Worm (Caenorhabditis elegans) whole organism, young adult: ENCODE results near the gene ptr-22.
A peak's percentile ranks its signal among the peaks of the same experiment; 100 is the strongest.

ENCODE experiments used
- B0019.2 ChIP-seq: fragments of 200-800 bp; sonication (Bioruptor generic); conservative IDR thresholded peaks from 2 replicates; pipeline ENCODE4 v1.3.6; 2022; ENCODE audit warnings: missing genetic modification reagents, missing genetic modification characterization, missing compliant biosample characterization
- F23B12.7 ChIP-seq: sonication (generic microtip); optimal IDR thresholded peaks from 2 replicates; lab custom pipeline; 2017; ENCODE audit warnings: missing genetic modification characterization, mild to moderate bottlenecking, missing compliant biosample characterization, antibody characterized with exemption, moderate library complexity; ENCODE audit not compliant: insufficient read depth
- F52B5.7 ChIP-seq: sonication (generic microtip); optimal IDR thresholded peaks from 2 replicates; lab custom pipeline; 2016; ENCODE audit warnings: mild to moderate bottlenecking, missing genetic modification characterization, missing compliant biosample characterization
- K12H6.12 ChIP-seq: fragments of 200-800 bp; sonication (Bioruptor generic); optimal IDR thresholded peaks from 2 replicates; lab custom pipeline; 2018; ENCODE audit warnings: mild to moderate bottlenecking, missing genetic modification characterization, missing compliant biosample characterization
- Y56A3A.18 ChIP-seq: fragments of 200-800 bp; sonication (Bioruptor generic); IDR thresholded peaks from 2 replicates; pipeline ENCODE4 v1.3.6; 2022; ENCODE audit warnings: missing genetic modification reagents, missing genetic modification characterization, missing compliant biosample characterization
- Y79H2A.3 ChIP-seq: fragments of 200-800 bp; sonication (Bioruptor generic); conservative IDR thresholded peaks from 2 replicates; pipeline ENCODE4 v1.3.6; 2022; ENCODE audit warnings: missing genetic modification reagents, missing genetic modification characterization, missing compliant biosample characterization
- Y95B8A.8 ChIP-seq: fragments of 200-800 bp; sonication (Bioruptor generic); IDR thresholded peaks from 2 replicates; pipeline ENCODE4 v1.3.6; 2022; ENCODE audit warnings: missing genetic modification reagents, missing genetic modification characterization, missing compliant biosample characterization
- akir-1 ChIP-seq: fragments of 200-800 bp; sonication (Bioruptor generic); optimal IDR thresholded peaks from 2 replicates; lab custom pipeline; 2018; ENCODE audit warnings: mild to moderate bottlenecking, missing genetic modification characterization, moderate library complexity, missing compliant biosample characterization
- attf-5 ChIP-seq: fragments of 200-800 bp; sonication (Bioruptor generic); optimal IDR thresholded peaks from 2 replicates; lab custom pipeline; 2018; ENCODE audit warnings: mild to moderate bottlenecking, missing genetic modification characterization, missing compliant biosample characterization
- ccch-3 ChIP-seq: fragments of 200-800 bp; sonication (Bioruptor generic); optimal IDR thresholded peaks from 2 replicates; lab custom pipeline; 2018; ENCODE audit warnings: mild to moderate bottlenecking, missing genetic modification characterization, missing compliant biosample characterization
- cebp-1 ChIP-seq, 2 experiments: fragments of 200-800 bp in 1 of 2; sonication (Bioruptor generic) in 1 of 2; sonication (generic microtip) in 1 of 2; IDR thresholded peaks in 1 of 2; optimal IDR thresholded peaks in 1 of 2; 2 replicates each; pipeline versions ENCODE4 v1.3.6 to Lab custom; 2017 to 2022; ENCODE audit warnings: missing compliant biosample characterization in 2 of 2, missing genetic modification characterization in 2 of 2, mild to moderate bottlenecking in 1 of 2, missing genetic modification reagents in 1 of 2, moderate library complexity in 1 of 2
- ceh-27 ChIP-seq: fragments of 200-800 bp; sonication (Bioruptor generic); optimal IDR thresholded peaks from 2 replicates; lab custom pipeline; 2018; ENCODE audit warnings: mild to moderate bottlenecking, missing genetic modification characterization, moderate library complexity, missing compliant biosample characterization
- ceh-40 ChIP-seq: fragments of 200-800 bp; sonication (Bioruptor generic); IDR thresholded peaks from 2 replicates; pipeline ENCODE4 v1.3.6; 2022; ENCODE audit warnings: missing genetic modification characterization, missing compliant biosample characterization
- ceh-58 ChIP-seq: fragments of 200-800 bp; sonication (Bioruptor generic); IDR thresholded peaks from 2 replicates; pipeline ENCODE4 v1.3.6; 2022; ENCODE audit warnings: missing genetic modification characterization, missing compliant biosample characterization
- ceh-91 ChIP-seq: fragments of 200-800 bp; sonication (Bioruptor generic); IDR thresholded peaks from 2 replicates; pipeline ENCODE4 v1.3.6; 2022; ENCODE audit warnings: missing genetic modification reagents, missing genetic modification characterization, missing compliant biosample characterization
- dox-1 ChIP-seq: fragments of 200-800 bp; sonication (Bioruptor generic); IDR thresholded peaks from 2 replicates; pipeline ENCODE4 v1.3.6; 2022; ENCODE audit warnings: missing genetic modification reagents, missing genetic modification characterization, missing compliant biosample characterization
- dpff-1 ChIP-seq: sonication (generic microtip); optimal IDR thresholded peaks from 2 replicates; lab custom pipeline; 2017; ENCODE audit warnings: mild to moderate bottlenecking, missing genetic modification characterization, missing compliant biosample characterization
- efl-1 ChIP-seq: fragments of 150-350 bp; optimal IDR thresholded peaks from 2 replicates; lab custom pipeline; 2014; ENCODE audit warnings: missing biosample characterization, missing genetic modification reagents, missing genetic modification characterization
- ets-4 ChIP-seq: fragments of 200-800 bp; sonication (Bioruptor generic); optimal IDR thresholded peaks from 2 replicates; lab custom pipeline; 2018; ENCODE audit warnings: mild to moderate bottlenecking, missing genetic modification characterization, missing compliant biosample characterization
- fkh-3 ChIP-seq: sonication (generic microtip); optimal IDR thresholded peaks from 2 replicates; lab custom pipeline; 2016; ENCODE audit warnings: mild to moderate bottlenecking, missing genetic modification characterization, missing compliant biosample characterization
- hlh-26 ChIP-seq: fragments of 200-800 bp; sonication (Bioruptor generic); conservative IDR thresholded peaks from 2 replicates; pipeline ENCODE4 v1.3.6; 2022; ENCODE audit warnings: missing genetic modification reagents, missing genetic modification characterization, missing compliant biosample characterization
- hmg-1.2 ChIP-seq: fragments of 200-800 bp; sonication (Bioruptor generic); IDR thresholded peaks from 2 replicates; pipeline ENCODE4 v1.3.6; 2022; ENCODE audit warnings: missing genetic modification reagents, missing genetic modification characterization, missing compliant biosample characterization
- lag-1 ChIP-seq: fragments of 200-800 bp; sonication (Bioruptor generic); IDR thresholded peaks from 2 replicates; pipeline ENCODE4 v1.3.6; 2022; ENCODE audit warnings: missing genetic modification reagents, missing genetic modification characterization, missing compliant biosample characterization
- lin-35 ChIP-seq, 3 experiments: fragments of 150-350 bp in 2 of 3; sonication (generic microtip) in 1 of 3; optimal IDR thresholded peaks; 2 replicates each; lab custom pipeline; 2014 to 2018; ENCODE audit warnings: missing biosample characterization in 3 of 3, missing genetic modification characterization in 3 of 3, missing genetic modification reagents in 3 of 3
- lin-40 ChIP-seq: sonication (generic microtip); optimal IDR thresholded peaks from 2 replicates; lab custom pipeline; 2016; ENCODE audit warnings: missing genetic modification characterization, mild to moderate bottlenecking, missing compliant biosample characterization, missing genotype, missing genetic modification reagents
- lin-54 ChIP-seq: fragments of 200-800 bp; sonication (Bioruptor generic); optimal IDR thresholded peaks from 2 replicates; lab custom pipeline; 2018; ENCODE audit warnings: mild to moderate bottlenecking, missing genetic modification characterization, missing compliant biosample characterization
- lsl-1 ChIP-seq: fragments of 200-800 bp; sonication (Bioruptor generic); optimal IDR thresholded peaks from 2 replicates; lab custom pipeline; 2018; ENCODE audit warnings: mild to moderate bottlenecking, missing genetic modification characterization, moderate library complexity, missing compliant biosample characterization
- lsy-27 ChIP-seq: sonication (generic microtip); optimal IDR thresholded peaks from 2 replicates; lab custom pipeline; 2017; ENCODE audit warnings: missing genetic modification characterization, mild to moderate bottlenecking, missing compliant biosample characterization, antibody characterized with exemption, missing genotype, borderline replicate concordance; ENCODE audit not compliant: insufficient read depth
- madf-10 ChIP-seq: sonication (generic microtip); optimal IDR thresholded peaks from 2 replicates; lab custom pipeline; 2016; ENCODE audit warnings: mild to moderate bottlenecking, missing genetic modification characterization, missing compliant biosample characterization
- madf-3 ChIP-seq: fragments of 200-800 bp; sonication (Bioruptor generic); IDR thresholded peaks from 2 replicates; pipeline ENCODE4 v1.3.6; 2022; ENCODE audit warnings: missing genetic modification reagents, missing genetic modification characterization, missing compliant biosample characterization
- mcd-1 ChIP-seq: fragments of 200-800 bp; sonication (Bioruptor generic); IDR thresholded peaks from 2 replicates; pipeline ENCODE4 v1.3.6; 2022; ENCODE audit warnings: missing genetic modification reagents, missing genetic modification characterization, missing compliant biosample characterization
- mxl-1 ChIP-seq: sonication (generic microtip); optimal IDR thresholded peaks from 2 replicates; lab custom pipeline; 2016; ENCODE audit warnings: missing genetic modification characterization, missing compliant biosample characterization
- nhr-80 ChIP-seq: sonication (generic microtip); optimal IDR thresholded peaks from 2 replicates; lab custom pipeline; 2016; ENCODE audit warnings: missing genetic modification characterization, missing compliant biosample characterization
- nhr-90 ChIP-seq: sonication (generic microtip); optimal IDR thresholded peaks from 2 replicates; lab custom pipeline; 2016; ENCODE audit warnings: missing genotype, mild to moderate bottlenecking, missing genetic modification characterization, missing compliant biosample characterization
- pbrm-1 ChIP-seq: fragments of 200-800 bp; sonication (Bioruptor generic); IDR thresholded peaks from 2 replicates; pipeline ENCODE4 v1.3.6; 2022; ENCODE audit warnings: missing genetic modification reagents, missing genetic modification characterization, missing compliant biosample characterization
- rpc-1 ChIP-seq, 2 experiments: fragments of 150-350 bp in 1 of 2; sonication (generic microtip) in 1 of 2; optimal IDR thresholded peaks; 2 replicates each; lab custom pipeline; 2014 to 2018; ENCODE audit warnings: missing biosample characterization in 1 of 2, missing genetic modification characterization in 1 of 2, missing genetic modification reagents in 1 of 2, missing genotype in 1 of 2
- sdz-38 ChIP-seq: sonication (generic microtip); optimal IDR thresholded peaks from 2 replicates; lab custom pipeline; 2016; ENCODE audit warnings: missing genotype, missing genetic modification characterization, missing compliant biosample characterization
- sea-2 ChIP-seq: fragments of 200-800 bp; sonication (Bioruptor generic); IDR thresholded peaks from 2 replicates; pipeline ENCODE4 v1.3.6; 2022; ENCODE audit warnings: missing genetic modification characterization, missing compliant biosample characterization
- snpc-3.4 ChIP-seq: sonication (generic microtip); optimal IDR thresholded peaks from 2 replicates; lab custom pipeline; 2017; ENCODE audit warnings: missing genetic modification characterization, mild to moderate bottlenecking, missing compliant biosample characterization, antibody characterized with exemption, moderate library complexity, missing genotype, missing genetic modification reagents
- snpc-4 ChIP-seq, 5 experiments: fragments of 150-350 bp in 1 of 5; sonication (generic microtip) in 4 of 5; optimal IDR thresholded peaks; 2 replicates each; lab custom pipeline; 2014 to 2018; ENCODE audit warnings: missing genetic modification characterization in 5 of 5, missing biosample characterization in 3 of 5, antibody characterized with exemption in 2 of 5, mild to moderate bottlenecking in 2 of 5, missing compliant biosample characterization in 2 of 5, missing genotype in 2 of 5, moderate library complexity in 2 of 5, missing genetic modification reagents in 1 of 5
- tbp1 ChIP-seq: fragments of 200-800 bp; sonication (Bioruptor generic); optimal IDR thresholded peaks from 2 replicates; lab custom pipeline; 2018; ENCODE audit warnings: mild to moderate bottlenecking, missing genetic modification characterization, missing compliant biosample characterization
- ztf-18 ChIP-seq: sonication (generic microtip); optimal IDR thresholded peaks from 2 replicates; lab custom pipeline; 2016; ENCODE audit warnings: missing genotype, mild to moderate bottlenecking, missing genetic modification characterization, missing compliant biosample characterization

ptr-22 gene

ce11 chrV:18901530-18901929 is 29.6 kb downstream of the ptr-22 start:
- TF ChIP-seq rpc-1 (optimal IDR thresholded peaks at IDR 0.05; lab: Kevin White, UChicago) = no peak
- no peak for TF ChIP-seq rpc-1 (tag; optimal IDR thresholded peaks at IDR 0.05; lab: Kevin White, UChicago)
- peak; percentile 71; the same call in 1 of the 2 replicates for TF ChIP-seq hmg-1.2 (GFP tag; lab: Robert Waterston, UW)
- peak; percentile 1 for TF ChIP-seq attf-5 (GFP tag; lab: Kevin White, UChicago)
- TF ChIP-seq nhr-80 (tag; lab: Kevin White, UChicago) = peak; percentile 6
- TF ChIP-seq cebp-1 (GFP tag; IDR thresholded peaks at IDR 0.05; lab: Robert Waterston, UW) = peak; percentile 90
- peak; percentile 98 for TF ChIP-seq cebp-1 (tag; optimal IDR thresholded peaks at IDR 0.05; lab: Kevin White, UChicago)

ce11 chrV:18900437-18900836 is 30.7 kb downstream of the ptr-22 start, which contains the start of gene nhr-243:
nhr-243 (minus strand) TSS chrV:18900537.
- TF ChIP-seq ccch-3 (no peak), fkh-3 (no peak), ceh-91 (no peak), snpc-4 (GFP tag; optimal IDR thresholded peaks at IDR 0.05; lab: Kevin White, UChicago) (no peak), snpc-4 (tag; optimal IDR thresholded peaks at IDR 0.05; lab: Kevin White, UChicago) (no peak), hlh-26 (GFP tag; lab: Robert Waterston, UW) (no peak), pbrm-1 (GFP tag; lab: Robert Waterston, UW) (no peak), akir-1 (GFP tag; lab: Kevin White, UChicago) (no peak), ceh-40 (GFP tag; lab: Robert Waterston, UW) (no peak), nhr-90 (tag; lab: Kevin White, UChicago) (no peak), mxl-1 (no peak), nhr-80 (tag; lab: Kevin White, UChicago) (no peak), madf-10 (tag; lab: Kevin White, UChicago) (no peak), F52B5.7 (tag; lab: Kevin White, UChicago) (no peak), lsy-27 (tag; lab: Kevin White, UChicago) (no peak), sdz-38 (tag; lab: Kevin White, UChicago) (no peak), lag-1 (GFP tag; lab: Robert Waterston, UW) (no peak)

- TF ChIP-seq Y95B8A.8 (GFP tag; lab: Robert Waterston, UW) = no peak
- no peak for TF ChIP-seq F23B12.7
- TF ChIP-seq rpc-1 (optimal IDR thresholded peaks at IDR 0.05; lab: Kevin White, UChicago) = no peak
- no peak for TF ChIP-seq rpc-1 (tag; optimal IDR thresholded peaks at IDR 0.05; lab: Kevin White, UChicago)
- no peak for TF ChIP-seq F52B5.7 (tag; lab: Kevin White, UChicago)
- no peak for TF ChIP-seq B0019.2
- no peak for TF ChIP-seq madf-3 (GFP tag; lab: Robert Waterston, UW)
- peak in 1 of 3 experiments; percentile 48 for TF ChIP-seq lin-35 (GFP tag; optimal IDR thresholded peaks at IDR 0.05; lab: Kevin White, UChicago)
- no peak for TF ChIP-seq cebp-1 (GFP tag; IDR thresholded peaks at IDR 0.05; lab: Robert Waterston, UW)
- TF ChIP-seq cebp-1 (tag; optimal IDR thresholded peaks at IDR 0.05; lab: Kevin White, UChicago) = peak; percentile 46
- TF ChIP-seq hmg-1.2 (GFP tag; lab: Robert Waterston, UW) = no peak
- TF ChIP-seq lin-54 = peak; percentile 58
- TF ChIP-seq lsl-1 (GFP tag; lab: Kevin White, UChicago) = peak; percentile 24
- TF ChIP-seq pbrm-1 (GFP tag; lab: Robert Waterston, UW) = peak; percentile 55; the same call in 1 of the 2 replicates
- TF ChIP-seq snpc-3.4 (tag; lab: Kevin White, UChicago) = peak; percentile 46
- TF ChIP-seq ceh-58 (GFP tag; lab: Robert Waterston, UW) = no peak
- no peak for TF ChIP-seq ceh-27
- TF ChIP-seq Y56A3A.18 (GFP tag; lab: Robert Waterston, UW) = no peak
- 0 out of 2 replicates have a peak, but pooled peaks have one; percentile 36 for TF ChIP-seq dox-1 (GFP tag; lab: Robert Waterston, UW)
- no peak for TF ChIP-seq dpff-1 (tag; lab: Kevin White, UChicago)
- no peak for TF ChIP-seq sea-2 (GFP tag; lab: Robert Waterston, UW)
- peak; percentile 12 for TF ChIP-seq K12H6.12 (tag; lab: Kevin White, UChicago)
- no peak for TF ChIP-seq tbp1 (GFP tag; lab: Kevin White, UChicago)
- TF ChIP-seq efl-1 (GFP tag; lab: Kevin White, UChicago) = no peak
- TF ChIP-seq mcd-1 (GFP tag; lab: Robert Waterston, UW) = peak; percentile 53
- peak; percentile 92 for TF ChIP-seq ztf-18 (tag; lab: Kevin White, UChicago)
- no peak for TF ChIP-seq ets-4 (GFP tag; lab: Kevin White, UChicago)
- TF ChIP-seq snpc-4 (GFP tag; optimal IDR thresholded peaks at IDR 0.05; lab: Kevin White, UChicago) = no peak
- TF ChIP-seq snpc-4 (tag; optimal IDR thresholded peaks at IDR 0.05; lab: Kevin White, UChicago) = peak in 2 of 4 experiments; percentile 2 to 45
- TF ChIP-seq Y79H2A.3 = no peak
- peak; percentile 51 for TF ChIP-seq lin-40 (tag; lab: Kevin White, UChicago)
Observed at ce11 chrV:18894924-18895388, 36.2 kb downstream of the ptr-22 start, which contains the start of gene emb-4. emb-4 (minus strand) TSS chrV:18894974.
